Fruit fly (Drosophila melanogaster): Measurements from ENCODE around the gene CG13614.

Gene CG13614

DNA sequence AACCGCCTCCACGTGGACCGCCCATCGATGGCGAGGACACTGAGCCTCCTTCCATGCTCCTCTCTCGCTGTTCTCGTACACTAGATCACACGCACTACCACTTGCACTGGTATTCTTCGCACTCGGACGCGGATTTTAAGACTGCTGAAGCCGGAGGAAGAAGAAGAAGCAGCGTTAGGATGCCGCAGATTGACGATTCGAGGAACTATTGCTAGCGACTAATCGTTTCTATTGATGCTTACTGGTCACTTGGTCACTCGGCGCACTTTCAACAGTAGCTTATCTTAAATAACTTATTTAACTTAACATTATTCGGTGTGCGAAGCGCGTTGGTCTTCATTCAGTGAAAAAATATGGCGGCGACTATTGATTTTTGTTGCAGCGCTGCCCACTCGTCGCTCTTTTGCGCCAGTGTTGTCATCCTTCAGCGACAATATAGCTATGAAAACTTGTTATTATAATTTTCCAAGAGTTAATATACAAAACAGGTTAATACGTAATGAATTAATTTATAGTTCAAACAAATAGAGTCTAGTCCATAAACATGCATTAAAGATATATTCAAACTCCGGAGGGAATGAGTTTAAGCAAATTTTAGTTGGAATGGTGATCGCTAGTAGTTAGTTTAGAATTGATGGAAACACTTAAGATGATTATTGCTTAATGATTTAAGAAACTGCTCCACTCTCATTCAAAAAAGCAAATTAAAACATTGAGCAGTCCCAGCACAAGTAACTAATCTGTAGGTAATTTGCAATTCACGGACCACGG is 20.8 kb upstream of the CG13614 start, which contains the start of the genes CG5746 and CG6454 (continued):
- no peak for TF ChIP-seq CG7271 (tag; optimal IDR thresholded peaks at IDR 0.05)
- TF ChIP-seq CG1647 (GFP tag; optimal IDR thresholded peaks at IDR 0.05) = peak; percentile 15
- no peak for TF ChIP-seq CG15073 (GFP tag; optimal IDR thresholded peaks at IDR 0.05)
- TF ChIP-seq CG13624 (GFP tag; optimal IDR thresholded peaks at IDR 0.05) = peak; percentile 53
- peak; percentile 46 for TF ChIP-seq CG12104 (GFP tag; optimal IDR thresholded peaks at IDR 0.05)
- TF ChIP-seq Ets65A (GFP tag) = peak; percentile 69
- TF ChIP-seq CG5953 (GFP tag; IDR thresholded peaks at IDR 0.05) = no peak
- TF ChIP-seq HLHmδ (GFP tag; optimal IDR thresholded peaks at IDR 0.05) = no peak
- peak; percentile 58 for TF ChIP-seq Ssrp (tag; optimal IDR thresholded peaks at IDR 0.05)
- TF ChIP-seq CG15514 (GFP tag; optimal IDR thresholded peaks at IDR 0.05) = peak; percentile 33
- TF ChIP-seq pan (optimal IDR thresholded peaks at IDR 0.05) = no peak
- no peak for TF ChIP-seq pan (GFP tag; optimal IDR thresholded peaks at IDR 0.05 in 1 of 2, IDR thresholded peaks at IDR 0.05 in 1 of 2)
- peak; percentile 24 for TF ChIP-seq CG8944 (GFP tag; optimal IDR thresholded peaks at IDR 0.05)
- TF ChIP-seq Sox102F (GFP tag; optimal IDR thresholded peaks at IDR 0.05) = no peak
- TF ChIP-seq kay (GFP tag; optimal IDR thresholded peaks at IDR 0.05) = no peak
- 0 out of 4 replicates have a peak, but pooled peaks have one; percentile 19 for TF ChIP-seq Dll (GFP tag; IDR thresholded peaks at IDR 0.05; ENCODE audit: partially characterized antibody)
- TF ChIP-seq stwl (tag; optimal IDR thresholded peaks at IDR 0.05) = peak; percentile 48
- no peak for TF ChIP-seq fd102C (GFP tag; optimal IDR thresholded peaks at IDR 0.05)
- TF ChIP-seq cwo (GFP tag; optimal IDR thresholded peaks at IDR 0.05) = no peak
- peak; percentile 43 for TF ChIP-seq tx (GFP tag; optimal IDR thresholded peaks at IDR 0.05)
- TF ChIP-seq CG34422 (GFP tag; IDR thresholded peaks at IDR 0.05) = peak; percentile 65
- TF ChIP-seq ara (GFP tag; IDR thresholded peaks at IDR 0.05) = no peak
- TF ChIP-seq CG16813 (GFP tag; IDR thresholded peaks at IDR 0.05; ENCODE audit: partially characterized antibody) = no peak
- no peak for TF ChIP-seq pfk (GFP tag; optimal IDR thresholded peaks at IDR 0.05)
- TF ChIP-seq CG17612 (GFP tag; IDR thresholded peaks at IDR 0.05) = no peak
- no peak for TF ChIP-seq Lim3 (GFP tag; IDR thresholded peaks at IDR 0.05)
- no peak for TF ChIP-seq Hr78 (GFP tag; optimal IDR thresholded peaks at IDR 0.05)
- no peak for TF ChIP-seq CG12236 (GFP tag; optimal IDR thresholded peaks at IDR 0.05)
- TF ChIP-seq CG13287 (GFP tag; IDR thresholded peaks at IDR 0.05; ENCODE audit: partially characterized antibody) = no peak
- no peak for TF ChIP-seq CG1024 (GFP tag; IDR thresholded peaks at IDR 0.05)
- peak; percentile 76 for TF ChIP-seq lilli (GFP tag; optimal IDR thresholded peaks at IDR 0.05)
- peak; percentile 55 for TF ChIP-seq CG4820 (GFP tag; optimal IDR thresholded peaks at IDR 0.05)
- no peak for TF ChIP-seq Scr (GFP tag; IDR thresholded peaks at IDR 0.05; ENCODE audit: partially characterized antibody)
- TF ChIP-seq gcm2 (GFP tag; optimal IDR thresholded peaks at IDR 0.05) = no peak
- peak; percentile 68 for TF ChIP-seq mam (GFP tag; optimal IDR thresholded peaks at IDR 0.05)
- TF ChIP-seq Dip2 (GFP tag; IDR thresholded peaks at IDR 0.05) = no peak
- peak; percentile 61 for TF ChIP-seq Ptx1 (GFP tag; IDR thresholded peaks at IDR 0.05)
- TF ChIP-seq CG14667 (GFP tag; IDR thresholded peaks at IDR 0.05) = no peak
- no peak for TF ChIP-seq gcm (GFP tag; optimal IDR thresholded peaks at IDR 0.05)
- peak; percentile 60 for TF ChIP-seq Mad (GFP tag; optimal IDR thresholded peaks at IDR 0.05)
- TF ChIP-seq bcd (GFP tag; optimal IDR thresholded peaks at IDR 0.05) = no peak
- no peak for TF ChIP-seq amos (GFP tag; IDR thresholded peaks at IDR 0.05; ENCODE audit: partially characterized antibody)
- peak; percentile 33; the same call in 1 of the 2 replicates for TF ChIP-seq CG32767 (GFP tag; IDR thresholded peaks at IDR 0.05)
- no peak for TF ChIP-seq B-H2 (GFP tag; optimal IDR thresholded peaks at IDR 0.05)
- TF ChIP-seq ac (GFP tag; optimal IDR thresholded peaks at IDR 0.05) = no peak
- no peak for TF ChIP-seq her (GFP tag; optimal IDR thresholded peaks at IDR 0.05)
- no peak for TF ChIP-seq TFAM (GFP tag; optimal IDR thresholded peaks at IDR 0.05)
- no peak for TF ChIP-seq gsb (GFP tag; IDR thresholded peaks at IDR 0.05)
- TF ChIP-seq CG33557 (GFP tag; optimal IDR thresholded peaks at IDR 0.05) = peak; percentile 44
- no peak for TF ChIP-seq CG15479 (GFP tag; optimal IDR thresholded peaks at IDR 0.05)

Measured in whole organism, embryonic.